Worm (Caenorhabditis elegans): ENCODE measurements around the gene C17G10.10.

ce11 chrII:5587794-5588193 is 11.4 kb downstream of the C17G10.10 start:
- no peak for TF ChIP-seq Y53G8AR.9 (GFP tag; conservative IDR thresholded peaks at IDR 0.05)
- no peak for TF ChIP-seq snpc-1.3 (tag; optimal IDR thresholded peaks at IDR 0.05; ENCODE audit: insufficient read depth)
- no peak for TF ChIP-seq pha-4 (tag; optimal IDR thresholded peaks at IDR 0.05)
- no peak for TF ChIP-seq pbrm-1 (GFP tag; IDR thresholded peaks at IDR 0.05)
- no peak for TF ChIP-seq unc-62 (GFP tag; optimal IDR thresholded peaks at IDR 0.05)
- TF ChIP-seq C06A6.2 (GFP tag; conservative IDR thresholded peaks at IDR 0.05), result no peak
- no peak for TF ChIP-seq nfya-1 (tag; optimal IDR thresholded peaks at IDR 0.05; ENCODE audit: borderline replicate concordance, insufficient read depth)
- TF ChIP-seq ztf-18 (tag; optimal IDR thresholded peaks at IDR 0.05), result no peak
- TF ChIP-seq attf-5 (GFP tag; optimal IDR thresholded peaks at IDR 0.05), result no peak
- no peak for TF ChIP-seq unc-130 (GFP tag; optimal IDR thresholded peaks at IDR 0.05)
